Fruit fly (Drosophila melanogaster): ENCODE measurements around the gene Wdr82.
A peak's percentile ranks its signal among the peaks of the same experiment; 100 is the strongest.

The Wdr82 gene

dm6 chr2L:8326414-8327271 lies 47.6 kb upstream of the Wdr82 start (continued):
- TF ChIP-seq dac (GFP tag; optimal IDR thresholded peaks at IDR 0.05) (no peak), Ets21C (GFP tag; optimal IDR thresholded peaks at IDR 0.05) (no peak), Sox15 (GFP tag; optimal IDR thresholded peaks at IDR 0.05) (no peak), CG8632 (GFP tag; optimal IDR thresholded peaks at IDR 0.05) (peak; percentile 28), dsx (GFP tag; optimal IDR thresholded peaks at IDR 0.05; ENCODE audit: poor library complexity, severe bottlenecking) (peak; percentile 4), Hr4 (GFP tag; optimal IDR thresholded peaks at IDR 0.05) (no peak), CG3919 (GFP tag; optimal IDR thresholded peaks at IDR 0.05) (no peak), acj6 (GFP tag; optimal IDR thresholded peaks at IDR 0.05) (peak; percentile 1), Sox102F (GFP tag; optimal IDR thresholded peaks at IDR 0.05) (peak; percentile 31), Blimp-1 (GFP tag; optimal IDR thresholded peaks at IDR 0.05) (no peak), Met (GFP tag; optimal IDR thresholded peaks at IDR 0.05) (peak; percentile 44), CG16779 (tag; optimal IDR thresholded peaks at IDR 0.05) (no peak), net (GFP tag; optimal IDR thresholded peaks at IDR 0.05) (no peak), cyc (GFP tag; optimal IDR thresholded peaks at IDR 0.05) (peak; percentile 35), CG6808 (GFP tag; optimal IDR thresholded peaks at IDR 0.05) (no peak), fd85E (GFP tag; optimal IDR thresholded peaks at IDR 0.05) (no peak), CG4318 (GFP tag; optimal IDR thresholded peaks at IDR 0.05) (peak; percentile 11), CG15336 (GFP tag; IDR thresholded peaks at IDR 0.05) (peak; percentile 62; the same call in 1 of the 2 replicates), Hr39 (GFP tag; optimal IDR thresholded peaks at IDR 0.05) (peak; percentile 16)

- TF ChIP-seq lz (GFP tag; optimal IDR thresholded peaks at IDR 0.05) (no peak), CG9139 (GFP tag; optimal IDR thresholded peaks at IDR 0.05) (no peak), CG10669 (GFP tag; optimal IDR thresholded peaks at IDR 0.05) (no peak), CG6163 (GFP tag; IDR thresholded peaks at IDR 0.05) (no peak), Smox (GFP tag; optimal IDR thresholded peaks at IDR 0.05) (no peak), CG6808 (GFP tag; optimal IDR thresholded peaks at IDR 0.05) (no peak), CG15336 (GFP tag; IDR thresholded peaks at IDR 0.05) (no peak), fkh (GFP tag; optimal IDR thresholded peaks at IDR 0.05) (no peak)
These were observed 47.0 kb upstream of the Wdr82 start, which contains the start of gene CG14275 for dm6 chr2L:8327272-8327555. CG14275 (plus strand) TSS chr2L:8327456.

- TF ChIP-seq lz (GFP tag; optimal IDR thresholded peaks at IDR 0.05) = no peak
- TF ChIP-seq svp (GFP tag) = peak; percentile 3
These were observed 46.4 kb upstream of the Wdr82 start for dm6 chr2L:8327783-8328327.

- TF ChIP-seq Hr39 (GFP tag; optimal IDR thresholded peaks at IDR 0.05) = no peak
- TF ChIP-seq pdm3 (GFP tag; optimal IDR thresholded peaks at IDR 0.05) = no peak
- no peak for TF ChIP-seq CG7368 (GFP tag; optimal IDR thresholded peaks at IDR 0.05)
- TF ChIP-seq achi (GFP tag; optimal IDR thresholded peaks at IDR 0.05) = no peak
- TF ChIP-seq fd59A (GFP tag; optimal IDR thresholded peaks at IDR 0.05) = no peak
- no peak for TF ChIP-seq Hr38 (GFP tag; optimal IDR thresholded peaks at IDR 0.05)
- TF ChIP-seq svp (GFP tag) = peak; percentile 2
- TF ChIP-seq Sox15 (GFP tag; optimal IDR thresholded peaks at IDR 0.05) = no peak
- no peak for TF ChIP-seq Hr4 (GFP tag; optimal IDR thresholded peaks at IDR 0.05)
- TF ChIP-seq ss (GFP tag; optimal IDR thresholded peaks at IDR 0.05) = no peak
- TF ChIP-seq CG6163 (GFP tag; IDR thresholded peaks at IDR 0.05) = no peak
- TF ChIP-seq CG8319 (GFP tag; optimal IDR thresholded peaks at IDR 0.05) = no peak
- no peak for TF ChIP-seq CG34406 (GFP tag; optimal IDR thresholded peaks at IDR 0.05)
- TF ChIP-seq topi (GFP tag; optimal IDR thresholded peaks at IDR 0.05) = no peak
- TF ChIP-seq Eip78C (GFP tag) = peak; percentile 33
These were observed 45.6 kb upstream of the Wdr82 start for dm6 chr2L:8328526-8329097.

All from whole organism, prepupa.